Worm (Caenorhabditis elegans) whole organism, early embryonic: ENCODE data around the gene cutl-29.

Source experiments
- ama-1 ChIP-seq: fragments of 150-350 bp; optimal IDR thresholded peaks from 2 replicates; lab custom pipeline; 2014
- ceh-36 ChIP-seq: sonication (generic microtip); optimal IDR thresholded peaks from 2 replicates; lab custom pipeline; 2016; ENCODE audit warnings: missing genetic modification characterization, inconsistent platforms, missing compliant biosample characterization
- flt-1 ChIP-seq: fragments of 200-800 bp; sonication (Bioruptor generic); IDR thresholded peaks from 2 replicates; pipeline ENCODE4 v1.3.6; 2022; ENCODE audit warnings: missing genetic modification characterization, missing compliant biosample characterization
- pes-1 ChIP-seq: fragments of 200-800 bp; sonication (Bioruptor generic); IDR thresholded peaks from 2 replicates; pipeline ENCODE4 v1.3.6; 2022; ENCODE audit warnings: missing genetic modification reagents, missing genetic modification characterization, missing compliant biosample characterization
- tra-4 ChIP-seq: sonication (generic microtip); optimal IDR thresholded peaks from 2 replicates; lab custom pipeline; 2017; ENCODE audit warnings: missing genetic modification characterization, missing compliant biosample characterization

ce11 chrX:8241906-8242305 lies 28.9 kb downstream of the cutl-29 start, which contains the start of gene endu-2:
- TF ChIP-seq flt-1 (GFP tag; lab: Robert Waterston, UW) = no peak
- TF ChIP-seq ceh-36 (tag; lab: Kevin White, UChicago) = no peak
- TF ChIP-seq ama-1 = no peak
- no peak for TF ChIP-seq tra-4 (tag; lab: Kevin White, UChicago)
- TF ChIP-seq pes-1 = no peak
